Worm (Caenorhabditis elegans) whole organism, mixed stage, embryonic: ENCODE results near the gene alfa-1.

Experiments used
- blmp-1 ChIP-seq: fragments of 150-350 bp; optimal IDR thresholded peaks from 2 replicates; lab custom pipeline; 2014; ENCODE audit warnings: missing biosample characterization, missing genetic modification characterization
- ceh-39 ChIP-seq: fragments of 150-350 bp; optimal IDR thresholded peaks from 2 replicates; lab custom pipeline; 2014; ENCODE audit warnings: missing biosample characterization, missing genetic modification characterization
- ceh-43 ChIP-seq: fragments of 200-800 bp; sonication (Bioruptor generic); optimal IDR thresholded peaks from 2 replicates; lab custom pipeline; 2018; ENCODE audit warnings: mild to moderate bottlenecking, missing genetic modification characterization, moderate library complexity, missing compliant biosample characterization
- ceh-83 ChIP-seq: fragments of 200-800 bp; sonication (Bioruptor generic); optimal IDR thresholded peaks from 2 replicates; lab custom pipeline; 2018; ENCODE audit warnings: mild to moderate bottlenecking, missing genetic modification characterization, missing compliant biosample characterization
- ces-1 ChIP-seq: fragments of 150-350 bp; optimal IDR thresholded peaks from 2 replicates; lab custom pipeline; 2014; ENCODE audit warnings: missing biosample characterization, missing genetic modification reagents, missing genetic modification characterization
- cnd-1 ChIP-seq: fragments of 200-800 bp; sonication (Bioruptor generic); optimal IDR thresholded peaks from 2 replicates; lab custom pipeline; 2018; ENCODE audit warnings: mild to moderate bottlenecking, missing genetic modification characterization, missing compliant biosample characterization
- drap-1 ChIP-seq: fragments of 200-800 bp; sonication (Bioruptor generic); optimal IDR thresholded peaks from 3 replicates; lab custom pipeline; 2018; ENCODE audit warnings: mild to moderate bottlenecking, missing genetic modification characterization, missing compliant biosample characterization
- elt-1 ChIP-seq: sonication (generic microtip); optimal IDR thresholded peaks from 2 replicates; lab custom pipeline; 2017; ENCODE audit warnings: missing genetic modification characterization, mild to moderate bottlenecking, missing compliant biosample characterization, antibody characterized with exemption, moderate library complexity, borderline replicate concordance; ENCODE audit not compliant: insufficient read depth
- elt-3 ChIP-seq: fragments of 150-350 bp; optimal IDR thresholded peaks from 2 replicates; lab custom pipeline; 2014; ENCODE audit warnings: missing biosample characterization, missing genetic modification characterization
- flh-1 ChIP-seq: fragments of 200-800 bp; sonication (Bioruptor generic); optimal IDR thresholded peaks from 2 replicates; lab custom pipeline; 2018; ENCODE audit warnings: mild to moderate bottlenecking, missing genetic modification characterization, moderate library complexity, missing compliant biosample characterization
- ham-2 ChIP-seq: fragments of 200-800 bp; sonication (Bioruptor generic); optimal IDR thresholded peaks from 2 replicates; lab custom pipeline; 2018; ENCODE audit warnings: mild to moderate bottlenecking, missing genetic modification characterization, missing compliant biosample characterization
- lin-13 ChIP-seq: fragments of 150-350 bp; optimal IDR thresholded peaks from 2 replicates; lab custom pipeline; 2014; ENCODE audit warnings: missing biosample characterization, missing genetic modification characterization
- lsy-2 ChIP-seq: fragments of 150-350 bp; optimal IDR thresholded peaks from 2 replicates; lab custom pipeline; 2014; ENCODE audit warnings: missing biosample characterization, missing genetic modification characterization
- mab-5 ChIP-seq: fragments of 150-350 bp; optimal IDR thresholded peaks from 2 replicates; lab custom pipeline; 2014; ENCODE audit warnings: missing biosample characterization, missing genetic modification characterization
- mep-1 ChIP-seq: fragments of 150-350 bp; optimal IDR thresholded peaks from 2 replicates; lab custom pipeline; 2017; ENCODE audit warnings: missing biosample characterization, missing genetic modification reagents, missing genetic modification characterization, inconsistent platforms
- mls-2 ChIP-seq: sonication (generic microtip); optimal IDR thresholded peaks from 2 replicates; lab custom pipeline; 2016; ENCODE audit warnings: mild to moderate bottlenecking, missing genetic modification characterization, moderate library complexity, missing compliant biosample characterization
- nhr-12 ChIP-seq: fragments of 150-350 bp; optimal IDR thresholded peaks from 2 replicates; lab custom pipeline; 2014; ENCODE audit warnings: missing biosample characterization, missing genetic modification characterization
- nhr-2 ChIP-seq: fragments of 150-350 bp; optimal IDR thresholded peaks from 2 replicates; lab custom pipeline; 2014; ENCODE audit warnings: missing biosample characterization, missing genetic modification characterization
- nhr-28 ChIP-seq: fragments of 150-350 bp; optimal IDR thresholded peaks from 2 replicates; lab custom pipeline; 2014; ENCODE audit warnings: missing biosample characterization, missing genetic modification characterization
- nhr-76 ChIP-seq: sonication (generic microtip); optimal IDR thresholded peaks from 2 replicates; lab custom pipeline; 2017; ENCODE audit warnings: missing biosample characterization, missing genetic modification characterization
- sem-2 ChIP-seq: fragments of 200-800 bp; sonication (Bioruptor generic); optimal IDR thresholded peaks from 2 replicates; lab custom pipeline; 2018; ENCODE audit warnings: mild to moderate bottlenecking, missing genetic modification characterization, missing compliant biosample characterization
- snpc-4 ChIP-seq: fragments of 150-350 bp; optimal IDR thresholded peaks from 2 replicates; lab custom pipeline; 2014; ENCODE audit warnings: missing biosample characterization, missing genetic modification characterization
- sptf-1 ChIP-seq: sonication (generic microtip); optimal IDR thresholded peaks from 2 replicates; lab custom pipeline; 2017; ENCODE audit warnings: mild to moderate bottlenecking, missing genetic modification characterization, moderate library complexity, missing compliant biosample characterization
- unc-120 ChIP-seq: sonication (generic microtip); optimal IDR thresholded peaks from 2 replicates; lab custom pipeline; 2017; ENCODE audit warnings: missing genetic modification characterization, missing compliant biosample characterization; ENCODE audit not compliant: poor library complexity, severe bottlenecking
- unc-62 ChIP-seq: fragments of 150-350 bp; optimal IDR thresholded peaks from 2 replicates; lab custom pipeline; 2014; ENCODE audit warnings: missing biosample characterization, missing genetic modification reagents, missing genetic modification characterization
- ztf-11 ChIP-seq: fragments of 150-350 bp; optimal IDR thresholded peaks from 2 replicates; lab custom pipeline; 2014; ENCODE audit warnings: missing biosample characterization, missing genetic modification characterization

The alfa-1 gene

DNA sequence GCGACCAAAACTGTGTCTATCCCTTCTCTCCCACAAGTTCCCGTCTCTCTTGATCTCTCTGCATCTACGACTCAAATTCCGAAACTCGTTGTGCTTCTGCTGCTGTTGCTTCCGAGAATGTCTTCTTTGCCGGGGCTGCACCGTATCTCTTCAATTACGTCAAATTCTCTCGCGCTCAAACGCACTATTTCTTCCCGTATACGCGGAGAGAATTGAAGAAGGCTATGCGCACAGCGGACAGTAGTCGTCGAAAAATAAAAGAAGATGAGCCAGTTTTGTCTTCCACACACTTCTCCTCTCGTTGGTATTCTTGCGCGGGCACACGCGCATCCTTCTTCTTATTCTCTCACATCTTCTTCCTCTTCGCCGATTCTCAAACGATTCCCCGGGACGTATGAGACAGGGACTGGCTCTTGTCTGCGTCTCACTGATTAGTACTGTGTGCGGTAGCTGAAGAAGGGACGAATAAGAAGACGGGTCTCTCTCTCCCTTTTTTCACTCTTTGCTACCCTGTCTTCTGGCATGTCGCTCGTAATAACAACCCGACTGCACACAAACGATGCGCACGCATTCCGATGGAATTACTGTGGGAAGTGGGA lies 14.1 kb upstream of the alfa-1 start:
- TF ChIP-seq sptf-1 (tag; lab: Kevin White, UChicago) (peak; percentile 48), cnd-1 (tag; lab: Kevin White, UChicago) (peak; percentile 32), drap-1 (GFP tag; lab: Kevin White, UChicago) (peak; percentile 0), ham-2 (GFP tag; lab: Kevin White, UChicago) (peak; percentile 97), ces-1 (GFP tag; lab: Kevin White, UChicago) (peak; percentile 66), elt-1 (no peak), blmp-1 (tag; lab: Kevin White, UChicago) (peak; percentile 48), mls-2 (tag; lab: Kevin White, UChicago) (peak; percentile 49), ceh-43 (GFP tag; lab: Kevin White, UChicago) (no peak)

- no peak for TF ChIP-seq elt-3 (tag; lab: Kevin White, UChicago)
- no peak for TF ChIP-seq lsy-2 (tag; lab: Kevin White, UChicago)
- no peak for TF ChIP-seq mep-1 (tag; lab: Kevin White, UChicago)
- no peak for TF ChIP-seq ceh-39
- no peak for TF ChIP-seq flh-1 (GFP tag; lab: Kevin White, UChicago)
These were observed 13.4 kb upstream of the alfa-1 start for ce11 chrII:7675752-7676151.

ce11 chrII:7671705-7672104 lies 9.4 kb upstream of the alfa-1 start, which contains the start of gene lir-1:
lir-1 (plus strand) TSS chrII:7672005.
- TF ChIP-seq ham-2 (GFP tag; lab: Kevin White, UChicago) (no peak), nhr-12 (tag; lab: Kevin White, UChicago) (no peak), mab-5 (no peak), cnd-1 (tag; lab: Kevin White, UChicago) (no peak), flh-1 (GFP tag; lab: Kevin White, UChicago) (no peak), sem-2 (GFP tag; lab: Kevin White, UChicago) (no peak), ceh-39 (no peak), ztf-11 (tag; lab: Kevin White, UChicago) (no peak), elt-3 (tag; lab: Kevin White, UChicago) (no peak), nhr-2 (tag; lab: Kevin White, UChicago) (no peak), drap-1 (GFP tag; lab: Kevin White, UChicago) (no peak), unc-62 (no peak), snpc-4 (tag; lab: Kevin White, UChicago) (no peak)

DNA sequence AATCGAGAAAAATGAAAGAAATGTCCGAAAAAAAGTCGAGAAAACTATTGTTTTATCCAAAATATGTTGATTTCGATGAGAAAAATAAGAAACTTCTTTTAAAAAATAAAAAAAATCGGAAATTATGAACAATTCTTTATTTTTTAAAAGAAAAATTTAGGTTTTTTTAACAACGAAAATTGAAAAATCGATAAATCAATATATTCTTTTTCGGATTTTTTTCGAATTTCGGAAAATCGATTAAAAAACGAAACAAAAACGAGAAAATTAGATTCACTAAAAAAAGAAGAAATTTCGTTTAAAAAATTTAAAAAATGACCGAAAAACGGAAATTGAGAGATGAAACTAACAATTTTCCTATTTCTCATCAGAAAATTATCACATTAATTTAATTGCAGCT lies 7.7 kb upstream of the alfa-1 start:
- no peak for TF ChIP-seq ceh-43 (GFP tag; lab: Kevin White, UChicago)
- TF ChIP-seq mls-2 (tag; lab: Kevin White, UChicago): no peak
- no peak for TF ChIP-seq unc-62
- no peak for TF ChIP-seq mab-5
- TF ChIP-seq ces-1 (GFP tag; lab: Kevin White, UChicago): no peak

- peak; percentile 62 for TF ChIP-seq ham-2 (GFP tag; lab: Kevin White, UChicago)
- TF ChIP-seq flh-1 (GFP tag; lab: Kevin White, UChicago): no peak
- peak; percentile 41 for TF ChIP-seq mep-1 (tag; lab: Kevin White, UChicago)
- peak; percentile 10 for TF ChIP-seq mls-2 (tag; lab: Kevin White, UChicago)
- TF ChIP-seq lin-13 (tag; lab: Kevin White, UChicago): peak; percentile 26
- peak; percentile 63 for TF ChIP-seq ces-1 (GFP tag; lab: Kevin White, UChicago)
- TF ChIP-seq, all 35 proteins: peak for 5
These were observed 7.1 kb upstream of the alfa-1 start for ce11 chrII:7669409-7669808.

DNA sequence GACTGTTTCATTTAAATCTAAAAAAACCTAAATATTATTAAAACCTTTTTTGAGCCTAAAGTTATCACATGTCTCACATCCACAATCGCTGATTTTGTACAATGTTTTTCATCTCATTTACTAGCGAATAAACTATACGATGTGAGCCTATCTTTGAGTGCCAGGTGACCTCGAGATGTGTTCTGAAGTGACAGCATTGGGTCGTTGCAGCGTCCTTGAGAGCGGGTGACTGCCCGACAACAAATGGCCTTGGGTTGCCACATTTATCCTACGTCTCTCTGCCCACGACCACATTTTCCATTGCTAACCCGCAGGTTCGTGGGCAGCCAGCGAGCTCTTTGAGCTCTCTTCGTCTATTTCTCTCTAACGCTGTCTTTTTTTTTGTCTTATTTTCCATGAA lies 4.6 kb upstream of the alfa-1 start, which contains the start of gene lir-2:
TSS of gene lir-2 (plus strand) at position 301 of the 400 bp plus-strand sequence.
- TF ChIP-seq sptf-1 (tag; lab: Kevin White, UChicago) (no peak), nhr-28 (tag; lab: Kevin White, UChicago) (no peak), ceh-83 (no peak), nhr-12 (tag; lab: Kevin White, UChicago) (no peak), ham-2 (GFP tag; lab: Kevin White, UChicago) (no peak), ceh-43 (GFP tag; lab: Kevin White, UChicago) (no peak), unc-120 (tag; lab: Kevin White, UChicago) (no peak), lsy-2 (tag; lab: Kevin White, UChicago) (no peak), sem-2 (GFP tag; lab: Kevin White, UChicago) (no peak), mab-5 (no peak), blmp-1 (tag; lab: Kevin White, UChicago) (no peak), nhr-76 (no peak), ztf-11 (tag; lab: Kevin White, UChicago) (no peak), ceh-39 (no peak), snpc-4 (tag; lab: Kevin White, UChicago) (no peak), elt-3 (tag; lab: Kevin White, UChicago) (no peak)
